Worm (Caenorhabditis elegans): ENCODE data around the gene fbxc-28.
"Not testable (repeated sequence)": the region's sequence is repeated elsewhere in the genome, so short reads cannot be mapped to it uniquely, and the experiment has no call there.

The fbxc-28 gene

ce11 chrII:930871-931270, 7.2 kb downstream of the fbxc-28 start, which contains the start of gene fbxc-34:
Gene fbxc-34 (plus strand): TSS chrII:931171.
- TF ChIP-seq ceh-34, gmeb-2, lim-6 (tag; optimal IDR thresholded peaks at IDR 0.05): not testable (repeated sequence)

- TF ChIP-seq fax-1 (tag; optimal IDR thresholded peaks at IDR 0.05): no peak
- TF ChIP-seq unc-3 (GFP tag; conservative IDR thresholded peaks at IDR 0.05): no peak
- TF ChIP-seq unc-3 (tag; optimal IDR thresholded peaks at IDR 0.05): no peak
- no peak for TF ChIP-seq nfya-1 (tag; optimal IDR thresholded peaks at IDR 0.05)
Observed at ce11 chrII:932718-933117, 9.1 kb downstream of the fbxc-28 start, which contains the start of gene acs-15. Gene acs-15 (plus strand): TSS chrII:933018.

DNA sequence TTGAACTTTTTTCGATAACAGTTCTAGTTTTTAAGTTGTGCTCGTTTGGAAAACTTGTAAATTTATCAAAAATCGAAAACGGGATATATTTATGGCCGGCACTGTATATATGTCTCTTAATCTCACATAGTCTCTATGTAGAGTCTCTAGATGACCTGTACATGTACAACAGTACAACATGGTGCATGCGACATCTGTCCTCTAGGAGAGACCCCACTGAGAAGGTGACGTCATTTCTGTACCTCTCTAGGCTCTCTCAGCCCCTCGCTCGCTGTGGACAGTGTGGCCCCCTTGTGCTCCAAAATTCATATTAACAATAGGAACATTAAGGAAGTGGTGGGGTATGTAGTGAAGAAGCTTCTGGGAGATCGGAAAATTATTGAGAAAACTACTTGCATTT, 13.6 kb downstream of the fbxc-28 start:
- TF ChIP-seq sox-4 (tag; optimal IDR thresholded peaks at IDR 0.05): no peak
- TF ChIP-seq ref-2 (tag; optimal IDR thresholded peaks at IDR 0.05): peak; percentile 83

- TF ChIP-seq ttx-3 (tag; optimal IDR thresholded peaks at IDR 0.05) (no peak), ceh-22 (tag; optimal IDR thresholded peaks at IDR 0.05) (no peak), ceh-24 (tag; optimal IDR thresholded peaks at IDR 0.05) (no peak), ets-4 (tag; optimal IDR thresholded peaks at IDR 0.05) (no peak), elt-2 (tag; optimal IDR thresholded peaks at IDR 0.05) (no peak), pqm-1 (tag; optimal IDR thresholded peaks at IDR 0.05) (no peak), ceh-48 (tag; optimal IDR thresholded peaks at IDR 0.05) (no peak), dmd-4 (tag; optimal IDR thresholded peaks at IDR 0.05; ENCODE audit: borderline replicate concordance) (no peak), ceh-14 (tag; optimal IDR thresholded peaks at IDR 0.05) (no peak), hlh-15 (tag; optimal IDR thresholded peaks at IDR 0.05) (no peak), gmeb-2 (tag; optimal IDR thresholded peaks at IDR 0.05) (no peak), ceh-34 (tag; optimal IDR thresholded peaks at IDR 0.05) (no peak), pag-3 (tag; optimal IDR thresholded peaks at IDR 0.05; ENCODE audit: borderline replicate concordance) (no peak), C38D4.7 (GFP tag; optimal IDR thresholded peaks at IDR 0.05) (no peak)
Observed at ce11 chrII:938549-938948, 14.9 kb downstream of the fbxc-28 start, which contains the start of gene R07C3.3. Gene R07C3.3 (plus strand): TSS chrII:938849.

- TF ChIP-seq C38D4.7 (GFP tag; optimal IDR thresholded peaks at IDR 0.05): no peak
- peak; percentile 48 for TF ChIP-seq hlh-30 (tag; optimal IDR thresholded peaks at IDR 0.05; ENCODE audit: insufficient read depth)
Observed at ce11 chrII:940779-941178, 17.2 kb downstream of the fbxc-28 start, which contains the start of gene fbxc-36. Gene fbxc-36 (plus strand): TSS chrII:940983.

ce11 chrII:943773-944172, 20.2 kb downstream of the fbxc-28 start, which contains the start of gene clec-43:
Gene clec-43 (plus strand): TSS chrII:944066.
- TF ChIP-seq nhr-232 (tag; optimal IDR thresholded peaks at IDR 0.05) (no peak), C38D4.7 (GFP tag; optimal IDR thresholded peaks at IDR 0.05) (no peak), ceh-30 (tag; optimal IDR thresholded peaks at IDR 0.05) (no peak)

DNA sequence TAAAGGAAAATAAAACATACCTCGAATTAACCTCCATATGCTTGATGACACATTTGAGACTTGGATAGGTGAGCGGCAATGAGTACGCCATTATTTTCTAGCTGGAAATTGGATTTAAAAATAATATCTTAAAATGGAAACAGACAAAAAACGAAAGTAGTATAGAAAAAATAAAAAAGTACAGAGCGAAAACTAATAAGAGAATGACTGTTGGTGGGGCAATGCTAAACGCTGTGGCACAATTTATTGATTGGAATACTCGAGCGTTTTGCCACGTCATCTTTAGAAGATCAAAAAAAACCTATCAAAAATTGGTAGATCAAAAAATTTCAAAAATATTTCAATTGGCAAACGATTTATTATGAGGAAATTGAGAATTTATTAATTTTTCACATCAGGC, 24.5 kb downstream of the fbxc-28 start, which contains the start of gene fbxc-32:
TSS of gene fbxc-32 (minus strand) at position 101 of the 400 bp plus-strand sequence.
- TF ChIP-seq pqm-1 (tag; optimal IDR thresholded peaks at IDR 0.05) (no peak), elt-4 (tag; optimal IDR thresholded peaks at IDR 0.05) (no peak), hlh-30 (tag; optimal IDR thresholded peaks at IDR 0.05; ENCODE audit: insufficient read depth) (no peak), ets-4 (tag; optimal IDR thresholded peaks at IDR 0.05) (no peak), lim-6 (tag; optimal IDR thresholded peaks at IDR 0.05) (no peak), ceh-24 (tag; optimal IDR thresholded peaks at IDR 0.05) (no peak), syd-9 (tag; optimal IDR thresholded peaks at IDR 0.05) (no peak), dve-1 (tag; optimal IDR thresholded peaks at IDR 0.05) (no peak), lin-11 (tag; optimal IDR thresholded peaks at IDR 0.05) (no peak), sdc-2 (tag; optimal IDR thresholded peaks at IDR 0.05) (no peak), dmd-4 (tag; optimal IDR thresholded peaks at IDR 0.05; ENCODE audit: borderline replicate concordance) (no peak), hlh-15 (tag; optimal IDR thresholded peaks at IDR 0.05) (no peak), rnt-1 (tag; optimal IDR thresholded peaks at IDR 0.05) (no peak), ztf-16 (tag; optimal IDR thresholded peaks at IDR 0.05) (no peak), ref-2 (tag; optimal IDR thresholded peaks at IDR 0.05) (no peak), zip-5 (tag; optimal IDR thresholded peaks at IDR 0.05) (no peak), ceh-9 (tag; optimal IDR thresholded peaks at IDR 0.05) (no peak)
